Fruit fly (Drosophila melanogaster) ovary, adult (tissue): ENCODE results near the gene Tsp96F.

Experiments
- CG17801 ChIP-seq: fragments of 200-800 bp; optimal IDR thresholded peaks from 2 replicates; lab custom pipeline; 2019; ENCODE audit warnings: missing biosample characterization, mild to moderate bottlenecking, missing genetic modification characterization, moderate library complexity; ENCODE audit not compliant: partially characterized antibody

Gene Tsp96F

dm6 chr3R:25880971-25881809 is at the start of gene Tsp96F:
TSS of gene Tsp96F (minus strand) at chr3R:25881427.
- TF ChIP-seq CG17801 (GFP tag; lab: Kevin White, UChicago), result no peak

- TF ChIP-seq CG17801 (GFP tag; lab: Kevin White, UChicago), result no peak
Observed at dm6 chr3R:25922534-25922933, 41.3 kb upstream of the Tsp96F start, which contains the start of gene CG14546. TSS of gene CG14546 (minus strand) at chr3R:25922634.

- no peak for TF ChIP-seq CG17801 (GFP tag; lab: Kevin White, UChicago)
Observed at dm6 chr3R:25919912-25920311, 38.7 kb upstream of the Tsp96F start.

dm6 chr3R:25906722-25907121 is 25.5 kb upstream of the Tsp96F start, which contains the start of gene kumpel:
TSS of gene kumpel (plus strand) at chr3R:25907022.
- no peak for TF ChIP-seq CG17801 (GFP tag; lab: Kevin White, UChicago)

dm6 chr3R:25902343-25902742 is 21.1 kb upstream of the Tsp96F start, which contains the start of gene CG31089:
TSS of gene CG31089 (plus strand) at chr3R:25902643.
- no peak for TF ChIP-seq CG17801 (GFP tag; lab: Kevin White, UChicago)

- TF ChIP-seq CG17801 (GFP tag; lab: Kevin White, UChicago), result no peak
Observed at dm6 chr3R:25899690-25900089, 18.5 kb upstream of the Tsp96F start, which contains the start of gene CG31091. TSS of gene CG31091 (plus strand) at chr3R:25899903.

dm6 chr3R:25897176-25897575 is 15.9 kb upstream of the Tsp96F start, which contains the start of gene Mco3:
TSS of gene Mco3 (plus strand) at chr3R:25897476.
- TF ChIP-seq CG17801 (GFP tag; lab: Kevin White, UChicago), result no peak

- TF ChIP-seq CG17801 (GFP tag; lab: Kevin White, UChicago), result no peak
Observed at dm6 chr3R:25895522-25895921, 14.3 kb upstream of the Tsp96F start, which contains the start of gene Sodq. TSS of gene Sodq (plus strand) at chr3R:25895822.

- peak; percentile 25 for TF ChIP-seq CG17801 (GFP tag; lab: Kevin White, UChicago)
Observed at dm6 chr3R:25893272-25893671, 12.0 kb upstream of the Tsp96F start, which contains the start of gene CG5913. TSS of gene CG5913 (plus strand) at chr3R:25893495.

- TF ChIP-seq CG17801 (GFP tag; lab: Kevin White, UChicago), result peak; percentile 62
Observed at dm6 chr3R:25888307-25889075, 7.3 kb upstream of the Tsp96F start, which contains the start of gene Lnk. TSS of gene Lnk (plus strand) at chr3R:25888542.

dm6 chr3R:25885136-25885535 is 3.9 kb upstream of the Tsp96F start:
- TF ChIP-seq CG17801 (GFP tag; lab: Kevin White, UChicago), result no peak

dm6 chr3R:25884301-25884700 is 3.1 kb upstream of the Tsp96F start:
- TF ChIP-seq CG17801 (GFP tag; lab: Kevin White, UChicago), result peak; percentile 21

- no peak for TF ChIP-seq CG17801 (GFP tag; lab: Kevin White, UChicago)
Observed at dm6 chr3R:25883877-25884276, 2.6 kb upstream of the Tsp96F start.

dm6 chr3R:25882606-25883266 is 1.5 kb upstream of the Tsp96F start:
- TF ChIP-seq CG17801 (GFP tag; lab: Kevin White, UChicago), result peak; percentile 61
